Worm (Caenorhabditis elegans) whole organism, early embryonic: Measurements from ENCODE around the gene W03F9.1.
A peak's percentile ranks its signal among the peaks of the same experiment; 100 is the strongest.

ENCODE experiments used
- B0310.2 ChIP-seq: sonication (generic microtip); optimal IDR thresholded peaks from 2 replicates; lab custom pipeline; 2016; ENCODE audit warnings: mild to moderate bottlenecking, missing genetic modification characterization, missing compliant biosample characterization
- F13C5.2 ChIP-seq: sonication (generic microtip); optimal IDR thresholded peaks from 2 replicates; lab custom pipeline; 2017; ENCODE audit warnings: mild to moderate bottlenecking, missing genetic modification characterization, inconsistent platforms, missing compliant biosample characterization
- aly-1 ChIP-seq: sonication (generic microtip); optimal IDR thresholded peaks from 2 replicates; lab custom pipeline; 2016; ENCODE audit warnings: missing genetic modification characterization, missing compliant biosample characterization
- ama-1 ChIP-seq: fragments of 150-350 bp; optimal IDR thresholded peaks from 2 replicates; lab custom pipeline; 2014
- ceh-13 ChIP-seq: fragments of 200-800 bp; sonication (Bioruptor generic); optimal IDR thresholded peaks from 2 replicates; lab custom pipeline; 2018; ENCODE audit warnings: mild to moderate bottlenecking, missing genetic modification characterization, missing compliant biosample characterization
- ceh-36 ChIP-seq: sonication (generic microtip); optimal IDR thresholded peaks from 2 replicates; lab custom pipeline; 2016; ENCODE audit warnings: missing genetic modification characterization, inconsistent platforms, missing compliant biosample characterization
- ets-7 ChIP-seq: sonication (generic microtip); optimal IDR thresholded peaks from 2 replicates; lab custom pipeline; 2016; ENCODE audit warnings: missing genotype, missing genetic modification characterization, missing compliant biosample characterization
- flt-1 ChIP-seq: fragments of 200-800 bp; sonication (Bioruptor generic); IDR thresholded peaks from 2 replicates; pipeline ENCODE4 v1.3.6; 2022; ENCODE audit warnings: missing genetic modification characterization, missing compliant biosample characterization
- hmbx-1 ChIP-seq: sonication (generic microtip); optimal IDR thresholded peaks from 2 replicates; lab custom pipeline; 2016; ENCODE audit warnings: mild to moderate bottlenecking, missing genetic modification characterization, missing compliant biosample characterization
- hmg-4 ChIP-seq: fragments of 200-800 bp; sonication (Bioruptor generic); optimal IDR thresholded peaks from 2 replicates; lab custom pipeline; 2018; ENCODE audit warnings: mild to moderate bottlenecking, missing genetic modification characterization, missing compliant biosample characterization
- hnd-1 ChIP-seq: sonication (generic microtip); optimal IDR thresholded peaks from 2 replicates; lab custom pipeline; 2016; ENCODE audit warnings: missing genetic modification characterization, missing compliant biosample characterization
- pes-1 ChIP-seq: fragments of 200-800 bp; sonication (Bioruptor generic); IDR thresholded peaks from 2 replicates; pipeline ENCODE4 v1.3.6; 2022; ENCODE audit warnings: missing genetic modification reagents, missing genetic modification characterization, missing compliant biosample characterization
- scrt-1 ChIP-seq: fragments of 200-800 bp; sonication (Bioruptor generic); IDR thresholded peaks from 2 replicates; pipeline ENCODE4 v1.3.6; 2022; ENCODE audit warnings: missing genetic modification characterization, missing compliant biosample characterization
- sea-1 ChIP-seq: fragments of 200-800 bp; sonication (Bioruptor generic); conservative IDR thresholded peaks from 2 replicates; pipeline ENCODE4 v1.3.6; 2022; ENCODE audit warnings: missing genetic modification characterization, missing compliant biosample characterization
- tbx-11 ChIP-seq: fragments of 200-800 bp; sonication (Bioruptor generic); IDR thresholded peaks from 2 replicates; pipeline ENCODE4 v1.3.6; 2022; ENCODE audit warnings: missing genetic modification characterization, missing compliant biosample characterization
- tbx-37 ChIP-seq: fragments of 200-800 bp; sonication (Bioruptor generic); conservative IDR thresholded peaks from 2 replicates; pipeline ENCODE4 v1.3.6; 2022; ENCODE audit warnings: missing genetic modification reagents, missing genetic modification characterization, missing compliant biosample characterization
- tra-4 ChIP-seq: sonication (generic microtip); optimal IDR thresholded peaks from 2 replicates; lab custom pipeline; 2017; ENCODE audit warnings: missing genetic modification characterization, missing compliant biosample characterization

Gene W03F9.1

ce11 chrV:152156-152555 is 25.6 kb upstream of the W03F9.1 start:
- TF ChIP-seq tbx-37 (GFP tag; lab: Robert Waterston, UW) (no peak), hmg-4 (GFP tag; lab: Kevin White, UChicago) (peak; percentile 66), pes-1 (GFP tag; lab: Robert Waterston, UW) (peak; percentile 47; the same call in 1 of the 2 replicates), F13C5.2 (tag; lab: Kevin White, UChicago) (peak; percentile 14)

- TF ChIP-seq ets-7 (tag; lab: Kevin White, UChicago): no peak
- no peak for TF ChIP-seq ceh-36 (tag; lab: Kevin White, UChicago)
- no peak for TF ChIP-seq ama-1 (lab: Kevin White, UChicago)
- TF ChIP-seq pes-1 (GFP tag; lab: Robert Waterston, UW): no peak
- TF ChIP-seq aly-1 (tag; lab: Kevin White, UChicago): no peak
- no peak for TF ChIP-seq ceh-13
- no peak for TF ChIP-seq tra-4
- TF ChIP-seq F13C5.2 (tag; lab: Kevin White, UChicago): no peak
- TF ChIP-seq B0310.2 (tag; lab: Kevin White, UChicago): no peak
These were observed 24.8 kb upstream of the W03F9.1 start, which contains the start of gene W03F9.4 for ce11 chrV:151310-151709. Gene W03F9.4 (minus strand): TSS chrV:151388.

ce11 chrV:150059-150458 is 23.5 kb upstream of the W03F9.1 start:
- no peak for TF ChIP-seq ets-7 (tag; lab: Kevin White, UChicago)
- TF ChIP-seq ceh-13: no peak
- no peak for TF ChIP-seq sea-1
- no peak for TF ChIP-seq ama-1 (lab: Kevin White, UChicago)
- no peak for TF ChIP-seq ceh-36 (tag; lab: Kevin White, UChicago)

ce11 chrV:145694-146093 is 19.2 kb upstream of the W03F9.1 start:
- TF ChIP-seq hmbx-1 (tag; lab: Kevin White, UChicago) (no peak), ets-7 (tag; lab: Kevin White, UChicago) (no peak)

ce11 chrV:144794-145193 is 18.3 kb upstream of the W03F9.1 start, which contains the start of gene srh-82:
Gene srh-82 (plus strand): TSS chrV:145094.
- TF ChIP-seq tbx-11 (GFP tag; lab: Robert Waterston, UW) (no peak), hmbx-1 (tag; lab: Kevin White, UChicago) (no peak), tra-4 (no peak), hnd-1 (tag; lab: Kevin White, UChicago) (no peak), tbx-37 (GFP tag; lab: Robert Waterston, UW) (no peak), pes-1 (GFP tag; lab: Robert Waterston, UW) (no peak), ama-1 (lab: Kevin White, UChicago) (no peak), scrt-1 (GFP tag; lab: Robert Waterston, UW) (no peak), sea-1 (no peak), flt-1 (GFP tag; lab: Robert Waterston, UW) (no peak)

- TF ChIP-seq hmg-4 (GFP tag; lab: Kevin White, UChicago) (no peak), tra-4 (no peak), ama-1 (lab: Kevin White, UChicago) (no peak), sea-1 (no peak), tbx-37 (GFP tag; lab: Robert Waterston, UW) (no peak), scrt-1 (GFP tag; lab: Robert Waterston, UW) (no peak), aly-1 (tag; lab: Kevin White, UChicago) (no peak), flt-1 (GFP tag; lab: Robert Waterston, UW) (no peak)
These were observed 14.7 kb upstream of the W03F9.1 start, which contains the start of gene W03F9.11 for ce11 chrV:141257-141656. Gene W03F9.11 (minus strand): TSS chrV:141357.

- no peak for TF ChIP-seq tbx-37 (GFP tag; lab: Robert Waterston, UW)
These were observed 12.1 kb upstream of the W03F9.1 start, which contains the start of gene W03F9.9 for ce11 chrV:138592-138991. Gene W03F9.9 (plus strand): TSS chrV:138892.

- TF ChIP-seq aly-1 (tag; lab: Kevin White, UChicago) (no peak), flt-1 (GFP tag; lab: Robert Waterston, UW) (no peak), ceh-13 (no peak), F13C5.2 (tag; lab: Kevin White, UChicago) (no peak), tbx-11 (GFP tag; lab: Robert Waterston, UW) (no peak), pes-1 (GFP tag; lab: Robert Waterston, UW) (no peak), hmbx-1 (tag; lab: Kevin White, UChicago) (no peak), scrt-1 (GFP tag; lab: Robert Waterston, UW) (no peak), ama-1 (lab: Kevin White, UChicago) (no peak), B0310.2 (tag; lab: Kevin White, UChicago) (no peak), tra-4 (no peak), ets-7 (tag; lab: Kevin White, UChicago) (no peak), hnd-1 (tag; lab: Kevin White, UChicago) (no peak), sea-1 (no peak), tbx-37 (GFP tag; lab: Robert Waterston, UW) (no peak), hmg-4 (GFP tag; lab: Kevin White, UChicago) (no peak), ceh-36 (tag; lab: Kevin White, UChicago) (no peak)
These were observed 11.1 kb upstream of the W03F9.1 start for ce11 chrV:137667-138066.

- TF ChIP-seq tbx-37 (GFP tag; lab: Robert Waterston, UW) (no peak), F13C5.2 (tag; lab: Kevin White, UChicago) (no peak), flt-1 (GFP tag; lab: Robert Waterston, UW) (no peak), aly-1 (tag; lab: Kevin White, UChicago) (no peak), tra-4 (no peak), ama-1 (lab: Kevin White, UChicago) (no peak), pes-1 (GFP tag; lab: Robert Waterston, UW) (no peak), hmbx-1 (tag; lab: Kevin White, UChicago) (no peak), sea-1 (no peak), hnd-1 (tag; lab: Kevin White, UChicago) (no peak), scrt-1 (GFP tag; lab: Robert Waterston, UW) (no peak), tbx-11 (GFP tag; lab: Robert Waterston, UW) (no peak), ceh-13 (no peak), ets-7 (tag; lab: Kevin White, UChicago) (no peak), B0310.2 (tag; lab: Kevin White, UChicago) (no peak)
These were observed 3.7 kb upstream of the W03F9.1 start for ce11 chrV:130186-130585.
